Fruit fly (Drosophila melanogaster): ENCODE results near the gene CG17752.

- no peak for TF ChIP-seq EcR (GFP tag; optimal IDR thresholded peaks at IDR 0.05)
- TF ChIP-seq CG8301 (tag; optimal IDR thresholded peaks at IDR 0.05) = no peak
- no peak for TF ChIP-seq CG9948 (tag; optimal IDR thresholded peaks at IDR 0.05)
- TF ChIP-seq D1 (tag; optimal IDR thresholded peaks at IDR 0.05) = no peak
- no peak for TF ChIP-seq Pif1A (GFP tag; optimal IDR thresholded peaks at IDR 0.05)
- TF ChIP-seq Pif1B (GFP tag; optimal IDR thresholded peaks at IDR 0.05) = no peak
Measured at dm6 chr3R:19634649-19635048, 24.6 kb downstream of the CG17752 start, which contains the start of gene CG34138.

All from whole organism, pupa.